Worm (Caenorhabditis elegans): Measurements from ENCODE around the gene srbc-55.

srbc-55 gene

DNA sequence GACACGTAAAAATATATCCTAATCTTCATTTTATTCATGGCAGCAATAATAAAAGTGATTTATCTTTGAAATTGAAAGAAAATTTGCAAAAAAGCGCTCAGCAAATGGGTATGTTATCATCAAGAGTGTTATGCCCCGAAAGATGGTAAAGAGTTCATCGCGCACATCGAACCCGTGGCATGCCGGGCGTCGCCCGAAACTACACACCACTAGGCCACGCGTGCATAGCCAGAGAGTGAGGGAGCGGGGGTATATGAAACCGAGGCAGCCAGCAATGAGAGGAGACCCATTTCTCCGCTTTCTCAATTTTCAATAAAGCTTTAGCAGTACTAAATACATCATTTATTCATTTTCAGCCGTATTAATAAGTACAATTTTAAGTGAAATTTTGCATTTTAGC, 44.0 kb upstream of the srbc-55 start (continued):
- TF ChIP-seq madf-5 (GFP tag; IDR thresholded peaks at IDR 0.05): peak; percentile 97 to 99
- TF ChIP-seq Y48G9A.11 (GFP tag; IDR thresholded peaks at IDR 0.05): peak; percentile 91
- TF ChIP-seq unc-62 (GFP tag; optimal IDR thresholded peaks at IDR 0.05 in 1 of 2): no peak
- TF ChIP-seq unc-62 (tag; optimal IDR thresholded peaks at IDR 0.05): peak; percentile 54
- TF ChIP-seq ceh-28 (tag; optimal IDR thresholded peaks at IDR 0.05): no peak
- peak; percentile 97 for TF ChIP-seq Y75B8A.6 (GFP tag; IDR thresholded peaks at IDR 0.05)
- no peak for TF ChIP-seq cey-2 (tag; optimal IDR thresholded peaks at IDR 0.05; ENCODE audit: borderline replicate concordance, insufficient read depth)
- TF ChIP-seq T26A8.4 (GFP tag; IDR thresholded peaks at IDR 0.05): peak; percentile 94
- TF ChIP-seq F49E8.2 (tag; optimal IDR thresholded peaks at IDR 0.05; ENCODE audit: borderline replicate concordance): peak; percentile 89
- TF ChIP-seq nhr-41 (GFP tag; IDR thresholded peaks at IDR 0.05): peak; percentile 95
- TF ChIP-seq daf-12 (tag; optimal IDR thresholded peaks at IDR 0.05): no peak
- TF ChIP-seq nhr-76 (tag; optimal IDR thresholded peaks at IDR 0.05): no peak
- TF ChIP-seq mxl-2 (GFP tag; conservative IDR thresholded peaks at IDR 0.05): peak; percentile 86
- TF ChIP-seq fos-1 (tag; optimal IDR thresholded peaks at IDR 0.05): no peak
- TF ChIP-seq nhr-11 (tag; optimal IDR thresholded peaks at IDR 0.05): peak; percentile 54
- peak in 1 of 2 experiments; percentile 42 for TF ChIP-seq lsy-2 (tag; optimal IDR thresholded peaks at IDR 0.05)
- TF ChIP-seq egl-43 (GFP tag; IDR thresholded peaks at IDR 0.05): peak; percentile 99
- TF ChIP-seq tra-1 (GFP tag; IDR thresholded peaks at IDR 0.05): peak; percentile 96
- TF ChIP-seq lin-39 (tag; optimal IDR thresholded peaks at IDR 0.05): no peak
- TF ChIP-seq lin-29 (GFP tag; IDR thresholded peaks at IDR 0.05): peak; percentile 84
- TF ChIP-seq Y5F2A.4 (GFP tag; optimal IDR thresholded peaks at IDR 0.05): peak; percentile 93
- TF ChIP-seq lin-13 (GFP tag; optimal IDR thresholded peaks at IDR 0.05): peak; percentile 47
- TF ChIP-seq ZK337.2 (GFP tag; IDR thresholded peaks at IDR 0.05): peak; percentile 93
- no peak for TF ChIP-seq unc-39 (tag; optimal IDR thresholded peaks at IDR 0.05)
- TF ChIP-seq lin-38 (GFP tag; IDR thresholded peaks at IDR 0.05): peak; percentile 90
- TF ChIP-seq hif-1 (tag; optimal IDR thresholded peaks at IDR 0.05): peak; percentile 64 to 80
- no peak for TF ChIP-seq dve-1 (tag; optimal IDR thresholded peaks at IDR 0.05; ENCODE audit: insufficient read depth)
- peak; percentile 97 for TF ChIP-seq arid-1 (GFP tag; conservative IDR thresholded peaks at IDR 0.05)
- peak; percentile 97 for TF ChIP-seq nhr-111 (GFP tag; optimal IDR thresholded peaks at IDR 0.05)
- no peak for TF ChIP-seq ceh-62 (tag; optimal IDR thresholded peaks at IDR 0.05)
- peak; percentile 89 for TF ChIP-seq mxl-3 (GFP tag; optimal IDR thresholded peaks at IDR 0.05)
- peak; percentile 95 for TF ChIP-seq nhr-42 (GFP tag; IDR thresholded peaks at IDR 0.05)
- TF ChIP-seq daf-19 (GFP tag; conservative IDR thresholded peaks at IDR 0.05): peak; percentile 96
- peak; percentile 64 for TF ChIP-seq aha-1 (tag)
- peak; percentile 55 for TF ChIP-seq dpl-1 (GFP tag; optimal IDR thresholded peaks at IDR 0.05)
- peak; percentile 77 for TF ChIP-seq T20F7.1 (GFP tag; optimal IDR thresholded peaks at IDR 0.05)
- TF ChIP-seq lin-1 (GFP tag; IDR thresholded peaks at IDR 0.05): peak; percentile 90
- TF ChIP-seq aly-2 (tag; optimal IDR thresholded peaks at IDR 0.05): peak; percentile 74
- peak; percentile 92 for TF ChIP-seq ctbp-1 (GFP tag; IDR thresholded peaks at IDR 0.05)
- peak; percentile 91 for TF ChIP-seq php-3 (GFP tag; IDR thresholded peaks at IDR 0.05)
- peak; percentile 99 for TF ChIP-seq vab-7 (GFP tag; IDR thresholded peaks at IDR 0.05)
- peak; percentile 14 for TF ChIP-seq nhr-6 (tag; optimal IDR thresholded peaks at IDR 0.05)
- TF ChIP-seq sdz-12 (GFP tag; optimal IDR thresholded peaks at IDR 0.05): peak; percentile 97
- TF ChIP-seq hlh-30 (tag; optimal IDR thresholded peaks at IDR 0.05; ENCODE audit: insufficient read depth): peak; percentile 78
- no peak for TF ChIP-seq ceh-82 (tag; optimal IDR thresholded peaks at IDR 0.05)
- TF ChIP-seq lim-7 (GFP tag; IDR thresholded peaks at IDR 0.05): peak; percentile 99
- TF ChIP-seq F26F4.8 (GFP tag; conservative IDR thresholded peaks at IDR 0.05): peak; percentile 98
- TF ChIP-seq ztf-7 (tag; optimal IDR thresholded peaks at IDR 0.05): peak; percentile 80
- peak; percentile 99 for TF ChIP-seq dmd-8 (GFP tag; IDR thresholded peaks at IDR 0.05)
- peak; percentile 77 for TF ChIP-seq zfp-3 (GFP tag; conservative IDR thresholded peaks at IDR 0.05)
- peak; percentile 94 for TF ChIP-seq mes-2 (tag; optimal IDR thresholded peaks at IDR 0.05; ENCODE audit: poor library complexity, severe bottlenecking)

All from whole organism, L4 larva.